Worm (Caenorhabditis elegans): ENCODE results near the gene C34E7.3.

- TF ChIP-seq T22C8.4 (GFP tag; IDR thresholded peaks at IDR 0.05) (no peak), klf-2 (GFP tag; conservative IDR thresholded peaks at IDR 0.05) (no peak), flt-1 (GFP tag; IDR thresholded peaks at IDR 0.05) (no peak), med-1 (GFP tag; optimal IDR thresholded peaks at IDR 0.05; ENCODE audit: insufficient read depth) (no peak), ztf-23 (GFP tag; IDR thresholded peaks at IDR 0.05) (no peak), tab-1 (GFP tag; IDR thresholded peaks at IDR 0.05) (no peak)
Measured at ce11 chrX:12918454-12918853, 11.6 kb upstream of the C34E7.3 start.

Measured in whole organism, midembryonic.